Fruit fly (Drosophila melanogaster) whole organism, pupa: Measurements from ENCODE around the gene Phyhd1.

ENCODE experiments used
- CG10348 ChIP-seq: fragments of 200-800 bp; sonication (Bioruptor generic); IDR thresholded peaks from 2 replicates; pipeline ENCODE4 v1.3.6; 2022; ENCODE audit warnings: missing biosample characterization, missing genetic modification characterization
- CG12605 ChIP-seq: fragments of 200-800 bp; sonication (Bioruptor generic); IDR thresholded peaks from 2 replicates; pipeline ENCODE4 v1.3.6; 2022; ENCODE audit warnings: missing biosample characterization, missing genetic modification characterization
- CG14655 ChIP-seq: fragments of 200-800 bp; sonication (Bioruptor generic); optimal IDR thresholded peaks from 3 replicates; lab custom pipeline; 2017; ENCODE audit warnings: mild to moderate bottlenecking, missing biosample characterization, missing genetic modification reagents, missing genetic modification characterization
- CG15710 ChIP-seq: fragments of 200-800 bp; sonication (Bioruptor generic); optimal IDR thresholded peaks from 2 replicates; lab custom pipeline; 2018; ENCODE audit warnings: missing biosample characterization, mild to moderate bottlenecking, missing genetic modification characterization, moderate library complexity
- CG17806 ChIP-seq: fragments of 200-800 bp; sonication (Bioruptor generic); optimal IDR thresholded peaks from 2 replicates; lab custom pipeline; 2018; ENCODE audit warnings: missing biosample characterization, mild to moderate bottlenecking, missing genetic modification characterization, moderate library complexity
- CG32121 ChIP-seq: fragments of 200-800 bp; sonication (Bioruptor generic); IDR thresholded peaks from 2 replicates; pipeline ENCODE4 v1.3.6; 2022; ENCODE audit warnings: missing biosample characterization, missing genetic modification characterization
- CG9948 ChIP-seq: fragments of 200-800 bp; sonication (Bioruptor generic); optimal IDR thresholded peaks from 2 replicates; lab custom pipeline; 2018; ENCODE audit warnings: missing biosample characterization, mild to moderate bottlenecking, missing genetic modification characterization, moderate library complexity
- EcR ChIP-seq: fragments of 200-800 bp; sonication (Bioruptor generic); optimal IDR thresholded peaks from 3 replicates; lab custom pipeline; 2019; ENCODE audit warnings: missing biosample characterization, missing genetic modification characterization, mild to moderate bottlenecking, moderate library complexity, missing genetic modification reagents
- Ets98B ChIP-seq: fragments of 200-800 bp; sonication (Bioruptor generic); IDR thresholded peaks from 2 replicates; pipeline ENCODE4 v1.3.6; 2022; ENCODE audit warnings: missing biosample characterization, missing genetic modification characterization
- Pif1A ChIP-seq: fragments of 200-800 bp; sonication (Bioruptor generic); optimal IDR thresholded peaks from 3 replicates; lab custom pipeline; 2016; ENCODE audit warnings: missing biosample characterization, missing genetic modification characterization
- gl ChIP-seq: fragments of 200-800 bp; sonication (Bioruptor generic); optimal IDR thresholded peaks from 2 replicates; lab custom pipeline; 2018; ENCODE audit warnings: missing biosample characterization, mild to moderate bottlenecking, missing genetic modification characterization
- rn ChIP-seq: fragments of 200-800 bp; sonication (Bioruptor generic); IDR thresholded peaks from 2 replicates; pipeline ENCODE4 v1.3.6; 2022; ENCODE audit warnings: missing biosample characterization, missing genetic modification characterization

DNA sequence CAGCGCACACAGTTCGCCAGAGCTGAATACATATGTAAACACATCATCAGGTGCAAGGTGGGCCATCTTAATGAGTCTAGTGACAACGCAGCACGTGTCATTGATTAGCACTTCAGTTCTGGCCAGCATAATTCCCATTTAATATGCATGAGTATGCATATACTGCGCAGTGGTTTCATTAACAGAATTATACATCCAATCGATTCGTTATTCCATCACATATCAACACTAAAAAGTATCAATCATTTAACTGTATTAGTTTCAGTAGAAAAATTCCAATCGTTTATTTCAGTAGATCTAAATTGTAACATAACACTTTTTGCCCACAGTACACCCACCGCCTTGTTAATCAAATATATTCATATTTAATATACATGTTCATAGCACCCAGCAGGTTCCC is 33.8 kb upstream of the Phyhd1 start, which contains the start of gene CG4073:
- no peak for TF ChIP-seq EcR
- no peak for TF ChIP-seq gl (tag; lab: Kevin White, UChicago)
- TF ChIP-seq rn (GFP tag; lab: Robert Waterston, UW): no peak
- TF ChIP-seq Ets98B: no peak
- no peak for TF ChIP-seq CG32121 (GFP tag; lab: Robert Waterston, UW)
- no peak for TF ChIP-seq CG17806 (tag; lab: Kevin White, UChicago)
- TF ChIP-seq CG15710: no peak
- no peak for TF ChIP-seq CG14655
- TF ChIP-seq CG9948 (tag; lab: Kevin White, UChicago): no peak
- TF ChIP-seq CG12605: no peak
- no peak for TF ChIP-seq CG10348 (GFP tag; lab: Robert Waterston, UW)
- no peak for TF ChIP-seq Pif1A (GFP tag; lab: Kevin White, UChicago)
